Worm (Caenorhabditis elegans) whole organism, late embryonic: ENCODE results near the gene znfx-1.

ENCODE experiments used
- elt-2 ChIP-seq: sonication (generic microtip); optimal IDR thresholded peaks from 2 replicates; lab custom pipeline; 2016; ENCODE audit warnings: missing genetic modification reagents, missing genetic modification characterization, missing compliant biosample characterization
- fkh-6 ChIP-seq: sonication (generic microtip); optimal IDR thresholded peaks from 2 replicates; lab custom pipeline; 2016; ENCODE audit warnings: missing genetic modification characterization, missing compliant biosample characterization
- nhr-11 ChIP-seq: fragments of 150-350 bp; optimal IDR thresholded peaks from 2 replicates; lab custom pipeline; 2014; ENCODE audit warnings: missing biosample characterization, missing genetic modification characterization
- pat-9 ChIP-seq: fragments of 200-800 bp; sonication (Bioruptor generic); optimal IDR thresholded peaks from 2 replicates; lab custom pipeline; 2018; ENCODE audit warnings: mild to moderate bottlenecking, missing genetic modification characterization, moderate library complexity, missing compliant biosample characterization
- pax-1 ChIP-seq: fragments of 150-350 bp; optimal IDR thresholded peaks from 2 replicates; lab custom pipeline; 2014; ENCODE audit warnings: missing biosample characterization, missing genetic modification characterization
- pha-4 ChIP-seq: fragments of 150-350 bp; optimal IDR thresholded peaks from 2 replicates; lab custom pipeline; 2018; ENCODE audit warnings: missing biosample characterization, missing genetic modification reagents, missing genetic modification characterization
- rnt-1 ChIP-seq: sonication (generic microtip); optimal IDR thresholded peaks from 2 replicates; lab custom pipeline; 2016; ENCODE audit warnings: missing genetic modification characterization, missing compliant biosample characterization
- sox-4 ChIP-seq: sonication (generic microtip); optimal IDR thresholded peaks from 2 replicates; lab custom pipeline; 2017; ENCODE audit warnings: mild to moderate bottlenecking, missing genetic modification characterization, inconsistent platforms, missing compliant biosample characterization
- syd-9 ChIP-seq: sonication (generic microtip); optimal IDR thresholded peaks from 2 replicates; lab custom pipeline; 2016; ENCODE audit warnings: mild to moderate bottlenecking, missing genetic modification characterization, moderate library complexity, missing compliant biosample characterization
- tbx-7 ChIP-seq: sonication (generic microtip); optimal IDR thresholded peaks from 2 replicates; lab custom pipeline; 2016; ENCODE audit warnings: missing genotype, missing genetic modification characterization, missing compliant biosample characterization

ce11 chrII:9167730-9168129 lies 45.7 kb upstream of the znfx-1 start, which contains the start of gene T23G7.3:
- TF ChIP-seq rnt-1 (tag; lab: Kevin White, UChicago) = no peak
- TF ChIP-seq elt-2 (tag; lab: Kevin White, UChicago) = no peak
- no peak for TF ChIP-seq pha-4
- no peak for TF ChIP-seq pat-9 (tag; lab: Kevin White, UChicago)
- TF ChIP-seq syd-9 (tag; lab: Kevin White, UChicago) = no peak
- no peak for TF ChIP-seq pax-1
- TF ChIP-seq sox-4 = no peak
- no peak for TF ChIP-seq nhr-11 (tag; lab: Kevin White, UChicago)
- no peak for TF ChIP-seq tbx-7 (tag; lab: Kevin White, UChicago)
- TF ChIP-seq fkh-6 (tag; lab: Kevin White, UChicago) = no peak
